Worm (Caenorhabditis elegans) whole organism, L4 larva: ENCODE data around the gene F56D2.3.

Experiments
- F26F4.8 ChIP-seq: fragments of 200-800 bp; sonication (Bioruptor generic); conservative IDR thresholded peaks from 2 replicates; pipeline ENCODE4 v1.3.6; 2022; ENCODE audit warnings: missing genetic modification characterization, missing compliant biosample characterization
- F44E2.7 ChIP-seq: fragments of 200-800 bp; sonication (Bioruptor generic); IDR thresholded peaks from 2 replicates; pipeline ENCODE4 v2.1.2; 2022; ENCODE audit warnings: missing genetic modification characterization, missing compliant biosample characterization
- F49E8.2 ChIP-seq: sonication (generic microtip); optimal IDR thresholded peaks from 2 replicates; lab custom pipeline; 2016; ENCODE audit warnings: missing compliant biosample characterization, mild to moderate bottlenecking, missing genetic modification characterization, borderline replicate concordance
- Y48G9A.11 ChIP-seq: fragments of 200-800 bp; sonication (Bioruptor generic); IDR thresholded peaks from 2 replicates; pipeline ENCODE4 v1.3.6; 2022; ENCODE audit warnings: missing genetic modification reagents, missing genetic modification characterization, missing compliant biosample characterization
- aha-1 ChIP-seq: fragments of 150-350 bp; peaks from one replicate; lab custom pipeline; 2014; ENCODE audit warnings: missing biosample characterization, missing genetic modification characterization
- aly-2 ChIP-seq: sonication (generic microtip); optimal IDR thresholded peaks from 2 replicates; lab custom pipeline; 2018; ENCODE audit warnings: missing biosample characterization, missing genetic modification characterization
- arid-1 ChIP-seq: fragments of 200-800 bp; sonication (Bioruptor generic); conservative IDR thresholded peaks from 2 replicates; pipeline ENCODE4 v1.3.6; 2022; ENCODE audit warnings: missing genetic modification reagents, missing genetic modification characterization, missing compliant biosample characterization
- ceh-28 ChIP-seq: fragments of 150-350 bp; optimal IDR thresholded peaks from 2 replicates; lab custom pipeline; 2014; ENCODE audit warnings: missing biosample characterization, missing genetic modification reagents, missing genetic modification characterization
- ceh-82 ChIP-seq: sonication (generic microtip); optimal IDR thresholded peaks from 2 replicates; lab custom pipeline; 2017; ENCODE audit warnings: missing biosample characterization, missing genetic modification characterization
- cey-2 ChIP-seq: sonication (generic microtip); optimal IDR thresholded peaks from 3 replicates; lab custom pipeline; 2017; ENCODE audit warnings: missing genetic modification characterization, mild to moderate bottlenecking, missing compliant biosample characterization, antibody characterized with exemption, borderline replicate concordance; ENCODE audit not compliant: insufficient read depth
- daf-12 ChIP-seq: fragments of 150-350 bp; optimal IDR thresholded peaks from 2 replicates; lab custom pipeline; 2014; ENCODE audit warnings: missing biosample characterization, missing genetic modification reagents, missing genetic modification characterization
- daf-8 ChIP-seq: fragments of 200-800 bp; sonication (Bioruptor generic); IDR thresholded peaks from 2 replicates; pipeline ENCODE4 v1.3.6; 2022; ENCODE audit warnings: missing genetic modification characterization, missing compliant biosample characterization
- dmd-9 ChIP-seq: fragments of 200-800 bp; sonication (Bioruptor generic); IDR thresholded peaks from 2 replicates; pipeline ENCODE4 v1.3.6; 2022; ENCODE audit warnings: missing genetic modification reagents, missing genetic modification characterization, missing compliant biosample characterization
- dpl-1 ChIP-seq: fragments of 150-350 bp; optimal IDR thresholded peaks from 2 replicates; lab custom pipeline; 2014; ENCODE audit warnings: missing biosample characterization, missing genetic modification reagents, missing genetic modification characterization
- duxl-1 ChIP-seq: sonication (generic microtip); optimal IDR thresholded peaks from 2 replicates; lab custom pipeline; 2016; ENCODE audit warnings: mild to moderate bottlenecking, missing genetic modification characterization, moderate library complexity, missing compliant biosample characterization; ENCODE audit not compliant: poor library complexity
- egl-27 ChIP-seq: sonication (generic microtip); optimal IDR thresholded peaks from 3 replicates; lab custom pipeline; 2017; ENCODE audit warnings: missing biosample characterization, missing genetic modification reagents, missing genetic modification characterization
- egl-43 ChIP-seq: fragments of 200-800 bp; sonication (Bioruptor generic); IDR thresholded peaks from 2 replicates; pipeline ENCODE4 v1.3.6; 2022; ENCODE audit warnings: missing genetic modification reagents, missing genetic modification characterization, missing compliant biosample characterization
- fos-1 ChIP-seq: fragments of 150-350 bp; optimal IDR thresholded peaks from 2 replicates; lab custom pipeline; 2014; ENCODE audit warnings: missing biosample characterization, missing genetic modification characterization
- gei-8 ChIP-seq: fragments of 200-800 bp; sonication (Bioruptor generic); optimal IDR thresholded peaks from 2 replicates; lab custom pipeline; 2018; ENCODE audit warnings: mild to moderate bottlenecking, missing genetic modification characterization, missing compliant biosample characterization
- hif-1 ChIP-seq, 2 experiments: sonication (generic microtip); optimal IDR thresholded peaks; 2 replicates each; lab custom pipeline; 2016 to 2017; ENCODE audit warnings: missing compliant biosample characterization in 2 of 2, missing genetic modification characterization in 2 of 2, missing genetic modification reagents in 2 of 2, missing genotype in 2 of 2, mild to moderate bottlenecking in 1 of 2
- hlh-11 ChIP-seq: fragments of 200-800 bp; sonication (Bioruptor generic); optimal IDR thresholded peaks from 2 replicates; lab custom pipeline; 2018; ENCODE audit warnings: mild to moderate bottlenecking, missing genetic modification characterization, missing compliant biosample characterization
- hlh-30 ChIP-seq: sonication (generic microtip); optimal IDR thresholded peaks from 2 replicates; lab custom pipeline; 2017; ENCODE audit warnings: antibody characterized with exemption, mild to moderate bottlenecking, missing genetic modification characterization, missing compliant biosample characterization; ENCODE audit not compliant: insufficient read depth
- jun-1 ChIP-seq: fragments of 150-350 bp; optimal IDR thresholded peaks from 2 replicates; lab custom pipeline; 2014; ENCODE audit warnings: missing biosample characterization, missing genetic modification reagents, missing genetic modification characterization
- lin-15B ChIP-seq: fragments of 150-350 bp; sonication (generic microtip); optimal IDR thresholded peaks from 3 replicates; lab custom pipeline; 2014; ENCODE audit warnings: missing biosample characterization, missing genetic modification characterization
- lin-29 ChIP-seq: fragments of 200-800 bp; sonication (Bioruptor generic); IDR thresholded peaks from 2 replicates; pipeline ENCODE4 v1.3.6; 2022; ENCODE audit warnings: missing genetic modification reagents, missing genetic modification characterization, missing compliant biosample characterization
- lir-3 ChIP-seq: sonication (generic microtip); optimal IDR thresholded peaks from 2 replicates; lab custom pipeline; 2016; ENCODE audit warnings: mild to moderate bottlenecking, missing genetic modification characterization, missing compliant biosample characterization
- lsy-2 ChIP-seq, 2 experiments: fragments of 150-350 bp in 1 of 2; sonication (generic microtip) in 1 of 2; optimal IDR thresholded peaks; 2 replicates each; lab custom pipeline; 2014 to 2017; ENCODE audit warnings: missing biosample characterization in 2 of 2, missing genetic modification characterization in 2 of 2
- madf-5 ChIP-seq, 2 experiments: fragments of 200-800 bp; sonication (Bioruptor generic); IDR thresholded peaks; 2 replicates each; pipeline ENCODE4 v1.3.6; 2022; ENCODE audit warnings: missing compliant biosample characterization in 2 of 2, missing genetic modification characterization in 2 of 2
- madf-9 ChIP-seq: fragments of 200-800 bp; sonication (Bioruptor generic); conservative IDR thresholded peaks from 2 replicates; pipeline ENCODE4 v1.3.6; 2022; ENCODE audit warnings: missing genetic modification reagents, missing genetic modification characterization, missing compliant biosample characterization
- mep-1 ChIP-seq: fragments of 150-350 bp; sonication (generic microtip); optimal IDR thresholded peaks from 3 replicates; lab custom pipeline; 2014; ENCODE audit warnings: missing biosample characterization, missing genetic modification characterization
- mes-2 ChIP-seq: sonication (generic microtip); optimal IDR thresholded peaks from 2 replicates; lab custom pipeline; 2016; ENCODE audit warnings: missing genotype, mild to moderate bottlenecking, missing genetic modification characterization, missing compliant biosample characterization; ENCODE audit not compliant: poor library complexity, severe bottlenecking
- mxl-2 ChIP-seq: fragments of 200-800 bp; sonication (Bioruptor generic); conservative IDR thresholded peaks from 2 replicates; pipeline ENCODE4 v1.3.6; 2022; ENCODE audit warnings: missing genetic modification reagents, missing genetic modification characterization, missing compliant biosample characterization
- mxl-3 ChIP-seq: fragments of 200-800 bp; sonication (Bioruptor generic); optimal IDR thresholded peaks from 2 replicates; lab custom pipeline; 2018; ENCODE audit warnings: mild to moderate bottlenecking, missing genetic modification characterization, missing compliant biosample characterization
- nhr-10 ChIP-seq: fragments of 150-350 bp; optimal IDR thresholded peaks from 2 replicates; lab custom pipeline; 2014; ENCODE audit warnings: missing biosample characterization, missing genetic modification characterization
- nhr-111 ChIP-seq: fragments of 200-800 bp; sonication (Bioruptor generic); optimal IDR thresholded peaks from 2 replicates; lab custom pipeline; 2018; ENCODE audit warnings: mild to moderate bottlenecking, missing genetic modification characterization, missing compliant biosample characterization
- nhr-237 ChIP-seq: sonication (generic microtip); optimal IDR thresholded peaks from 2 replicates; lab custom pipeline; 2017; ENCODE audit warnings: missing biosample characterization, missing genetic modification characterization
- nhr-28 ChIP-seq: fragments of 150-350 bp; optimal IDR thresholded peaks from 2 replicates; lab custom pipeline; 2014; ENCODE audit warnings: missing biosample characterization, missing genetic modification characterization
- nhr-42 ChIP-seq: fragments of 200-800 bp; sonication (Bioruptor generic); IDR thresholded peaks from 2 replicates; pipeline ENCODE4 v1.3.6; 2022; ENCODE audit warnings: missing genetic modification characterization, missing compliant biosample characterization
- nhr-6 ChIP-seq: fragments of 150-350 bp; optimal IDR thresholded peaks from 2 replicates; lab custom pipeline; 2014; ENCODE audit warnings: missing biosample characterization, missing genetic modification characterization
- nhr-77 ChIP-seq: fragments of 150-350 bp; optimal IDR thresholded peaks from 2 replicates; lab custom pipeline; 2014; ENCODE audit warnings: missing biosample characterization, missing genetic modification characterization
- pha-4 ChIP-seq, 2 experiments: fragments of 150-350 bp in 1 of 2; fragments of 200-800 bp in 1 of 2; sonication (Bioruptor generic) in 1 of 2; IDR thresholded peaks in 1 of 2; optimal IDR thresholded peaks in 1 of 2; 2 replicates each; pipeline versions ENCODE4 v1.3.6 to Lab custom; 2014 to 2022; ENCODE audit warnings: missing genetic modification characterization in 2 of 2, missing genetic modification reagents in 2 of 2, missing biosample characterization in 1 of 2, missing compliant biosample characterization in 1 of 2
- snpc-1.2 ChIP-seq: fragments of 200-800 bp; sonication (Bioruptor generic); IDR thresholded peaks from 2 replicates; pipeline ENCODE4 v1.3.6; 2022; ENCODE audit warnings: missing genetic modification reagents, missing genetic modification characterization, missing compliant biosample characterization
- spr-1 ChIP-seq: sonication (generic microtip); optimal IDR thresholded peaks from 2 replicates; lab custom pipeline; 2016; ENCODE audit warnings: mild to moderate bottlenecking, missing genetic modification characterization, missing compliant biosample characterization
- tag-97 ChIP-seq: fragments of 200-800 bp; sonication (Bioruptor generic); IDR thresholded peaks from 2 replicates; pipeline ENCODE4 v1.3.6; 2022; ENCODE audit warnings: missing genetic modification characterization, missing compliant biosample characterization
- tra-1 ChIP-seq: fragments of 200-800 bp; sonication (Bioruptor generic); IDR thresholded peaks from 2 replicates; pipeline ENCODE4 v1.3.6; 2022; ENCODE audit warnings: missing genetic modification reagents, missing genetic modification characterization, missing compliant biosample characterization
- vab-7 ChIP-seq: fragments of 200-800 bp; sonication (Bioruptor generic); IDR thresholded peaks from 2 replicates; pipeline ENCODE4 v1.3.6; 2022; ENCODE audit warnings: missing genetic modification reagents, missing genetic modification characterization, missing compliant biosample characterization
- zag-1 ChIP-seq: fragments of 150-350 bp; optimal IDR thresholded peaks from 2 replicates; lab custom pipeline; 2014; ENCODE audit warnings: missing biosample characterization, missing genetic modification characterization
- zip-2 ChIP-seq: fragments of 150-350 bp; optimal IDR thresholded peaks from 2 replicates; lab custom pipeline; 2014; ENCODE audit warnings: missing biosample characterization, missing genetic modification characterization
- ztf-11 ChIP-seq: fragments of 150-350 bp; optimal IDR thresholded peaks from 2 replicates; lab custom pipeline; 2014; ENCODE audit warnings: missing biosample characterization, missing genetic modification characterization

Gene F56D2.3

ce11 chrIII:5615675-5616074 lies 30.9 kb downstream of the F56D2.3 start:
- TF ChIP-seq madf-5 (GFP tag; IDR thresholded peaks at IDR 0.05; lab: Robert Waterston, UW): no peak
- TF ChIP-seq nhr-28: no peak
- TF ChIP-seq tra-1: no peak
- TF ChIP-seq hlh-30: no peak
- no peak for TF ChIP-seq Y48G9A.11 (GFP tag; lab: Robert Waterston, UW)
- no peak for TF ChIP-seq lir-3 (tag; lab: Kevin White, UChicago)
- TF ChIP-seq nhr-111 (GFP tag; lab: Kevin White, UChicago): no peak
- TF ChIP-seq egl-27 (tag; lab: Kevin White, UChicago): no peak
- no peak for TF ChIP-seq F49E8.2 (tag; lab: Kevin White, UChicago)
- TF ChIP-seq fos-1 (tag; lab: Kevin White, UChicago): no peak
- TF ChIP-seq arid-1 (GFP tag; lab: Robert Waterston, UW): no peak
- TF ChIP-seq mxl-3 (GFP tag; lab: Kevin White, UChicago): no peak
- no peak for TF ChIP-seq daf-8 (GFP tag; lab: Robert Waterston, UW)
- TF ChIP-seq vab-7 (GFP tag; lab: Robert Waterston, UW): no peak
- TF ChIP-seq nhr-6 (tag; lab: Kevin White, UChicago): no peak
- TF ChIP-seq, all 104 proteins: peak for 0

DNA sequence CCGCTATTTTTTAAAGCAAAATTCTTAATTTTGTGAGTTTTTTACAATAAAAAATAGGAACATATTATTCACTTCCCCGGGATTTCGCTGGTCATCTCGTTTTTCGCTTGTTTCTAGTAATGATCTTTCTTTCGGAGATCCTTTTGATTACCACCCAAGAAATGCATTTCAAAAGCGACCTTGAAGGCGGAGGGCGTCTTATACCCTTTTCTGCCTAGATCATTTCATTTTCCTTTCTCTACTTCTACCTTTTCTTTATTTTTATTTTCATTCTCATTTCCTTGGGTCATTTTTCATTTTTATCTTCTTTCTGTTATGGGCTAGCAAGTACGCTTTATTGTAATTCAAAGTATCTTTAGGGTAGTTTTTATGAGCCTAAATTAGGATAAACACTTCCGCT lies 35.4 kb downstream of the F56D2.3 start:
- peak; percentile 74 for TF ChIP-seq aha-1 (tag; lab: Kevin White, UChicago)
- no peak for TF ChIP-seq dpl-1
- TF ChIP-seq gei-8 (GFP tag; lab: Kevin White, UChicago): no peak

- TF ChIP-seq lin-29 (GFP tag; lab: Robert Waterston, UW): no peak
- TF ChIP-seq F26F4.8 (GFP tag; lab: Robert Waterston, UW): no peak
- TF ChIP-seq fos-1 (tag; lab: Kevin White, UChicago): no peak
- TF ChIP-seq ceh-28 (tag; lab: Kevin White, UChicago): no peak
- TF ChIP-seq jun-1 (tag; lab: Kevin White, UChicago): no peak
- TF ChIP-seq madf-9 (GFP tag; lab: Robert Waterston, UW): no peak
- no peak for TF ChIP-seq aly-2 (tag; lab: Kevin White, UChicago)
- no peak for TF ChIP-seq cey-2 (tag; lab: Kevin White, UChicago)
- TF ChIP-seq zag-1 (tag; lab: Kevin White, UChicago): no peak
- TF ChIP-seq duxl-1 (tag; lab: Kevin White, UChicago): peak; percentile 29
- TF ChIP-seq mes-2 (tag; lab: Kevin White, UChicago): peak; percentile 62
- TF ChIP-seq nhr-237 (tag; lab: Kevin White, UChicago): no peak
- no peak for TF ChIP-seq spr-1 (tag; lab: Kevin White, UChicago)
- TF ChIP-seq pha-4 (GFP tag; IDR thresholded peaks at IDR 0.05; lab: Robert Waterston, UW): no peak
- TF ChIP-seq pha-4 (tag; optimal IDR thresholded peaks at IDR 0.05; lab: Kevin White, UChicago): no peak
- peak; percentile 9 for TF ChIP-seq zip-2
- TF ChIP-seq daf-12 (tag; lab: Kevin White, UChicago): no peak
- TF ChIP-seq gei-8 (GFP tag; lab: Kevin White, UChicago): no peak
- TF ChIP-seq ceh-82: no peak
- TF ChIP-seq dmd-9 (GFP tag; lab: Robert Waterston, UW): no peak
- no peak for TF ChIP-seq lin-15B (tag; lab: Kevin White, UChicago)
- peak; percentile 90 for TF ChIP-seq hlh-11 (tag; lab: Kevin White, UChicago)
- TF ChIP-seq lsy-2 (tag; optimal IDR thresholded peaks at IDR 0.05; lab: Kevin White, UChicago): peak; percentile 52 to 76
- TF ChIP-seq mxl-2 (GFP tag; lab: Robert Waterston, UW): no peak
- 0 out of 2 replicates have a peak, but pooled peaks have one; percentile 69 for TF ChIP-seq egl-43 (GFP tag; lab: Robert Waterston, UW)
- no peak for TF ChIP-seq snpc-1.2 (GFP tag; lab: Robert Waterston, UW)
- TF ChIP-seq tag-97: no peak
- TF ChIP-seq nhr-10: no peak
- TF ChIP-seq hif-1 (tag; optimal IDR thresholded peaks at IDR 0.05; lab: Kevin White, UChicago): peak in 1 of 2 experiments; percentile 46
- TF ChIP-seq ztf-11 (tag; lab: Kevin White, UChicago): no peak
- TF ChIP-seq F44E2.7: no peak
- no peak for TF ChIP-seq nhr-42 (GFP tag; lab: Robert Waterston, UW)
- TF ChIP-seq mep-1 (tag; lab: Kevin White, UChicago): peak; percentile 87
- peak; percentile 65 for TF ChIP-seq nhr-77
These were observed 36.5 kb downstream of the F56D2.3 start for ce11 chrIII:5621236-5621635.
